Worm (Caenorhabditis elegans): ENCODE results near the gene mig-10.

- TF ChIP-seq nhr-237 (tag; optimal IDR thresholded peaks at IDR 0.05), result no peak
- no peak for TF ChIP-seq elt-1 (tag; optimal IDR thresholded peaks at IDR 0.05; ENCODE audit: borderline replicate concordance, insufficient read depth)
- TF ChIP-seq blmp-1 (tag; optimal IDR thresholded peaks at IDR 0.05), result no peak
- TF ChIP-seq nhr-28 (tag; optimal IDR thresholded peaks at IDR 0.05), result peak; percentile 19
- no peak for TF ChIP-seq nhr-76 (tag; optimal IDR thresholded peaks at IDR 0.05)
- TF ChIP-seq pha-4 (tag; optimal IDR thresholded peaks at IDR 0.05), result no peak
- TF ChIP-seq nhr-12 (tag; optimal IDR thresholded peaks at IDR 0.05), result peak; percentile 95
- peak; percentile 3 for TF ChIP-seq lsy-2 (tag; optimal IDR thresholded peaks at IDR 0.05)
- no peak for TF ChIP-seq unc-39 (tag; optimal IDR thresholded peaks at IDR 0.05)
- no peak for TF ChIP-seq M03D4.4 (tag; optimal IDR thresholded peaks at IDR 0.05)
- TF ChIP-seq snpc-4 (tag; optimal IDR thresholded peaks at IDR 0.05), result no peak
- peak; percentile 6 for TF ChIP-seq mep-1 (tag; optimal IDR thresholded peaks at IDR 0.05)
- no peak for TF ChIP-seq mls-2 (tag; optimal IDR thresholded peaks at IDR 0.05)
These were observed 36.1 kb upstream of the mig-10 start, which contains the start of gene C02F5.12 for ce11 chrIII:8242809-8243208.
